Fruit fly (Drosophila melanogaster) whole organism, adult: Measurements from ENCODE around the gene Cda5.
A peak's percentile ranks its signal among the peaks of the same experiment; 100 is the strongest.

Experiments
- CG11617 ChIP-seq: fragments of 200-800 bp; sonication (Bioruptor generic); optimal IDR thresholded peaks from 2 replicates; lab custom pipeline; 2017; ENCODE audit warnings: mild to moderate bottlenecking, missing biosample characterization, missing genetic modification reagents, missing genetic modification characterization
- CG12768 ChIP-seq: fragments of 200-800 bp; sonication (Bioruptor generic); optimal IDR thresholded peaks from 2 replicates; lab custom pipeline; 2017; ENCODE audit warnings: missing biosample characterization, missing genetic modification characterization, mild to moderate bottlenecking, moderate library complexity, missing genetic modification reagents
- CG14711 ChIP-seq: fragments of 200-800 bp; sonication (Bioruptor generic); optimal IDR thresholded peaks from 2 replicates; lab custom pipeline; 2018; ENCODE audit warnings: missing biosample characterization, mild to moderate bottlenecking, missing genetic modification characterization, moderate library complexity
- CG1620 ChIP-seq: fragments of 200-800 bp; sonication (Bioruptor generic); optimal IDR thresholded peaks from 2 replicates; lab custom pipeline; 2016; ENCODE audit warnings: missing biosample characterization, missing genetic modification characterization
- CG33017 ChIP-seq: fragments of 200-800 bp; sonication (Bioruptor generic); optimal IDR thresholded peaks from 2 replicates; lab custom pipeline; 2018; ENCODE audit warnings: missing biosample characterization, mild to moderate bottlenecking, missing genetic modification characterization, moderate library complexity
- CG5204 ChIP-seq: fragments of 200-800 bp; sonication (Bioruptor generic); optimal IDR thresholded peaks from 2 replicates; lab custom pipeline; 2016; ENCODE audit warnings: missing biosample characterization, missing genetic modification characterization
- CG7045 ChIP-seq: fragments of 200-800 bp; sonication (Bioruptor generic); optimal IDR thresholded peaks from 2 replicates; lab custom pipeline; 2017; ENCODE audit warnings: missing biosample characterization, mild to moderate bottlenecking, missing genetic modification characterization
- CG7101 ChIP-seq: fragments of 200-800 bp; sonication (Bioruptor generic); optimal IDR thresholded peaks from 2 replicates; lab custom pipeline; 2018; ENCODE audit warnings: missing biosample characterization, mild to moderate bottlenecking, missing genetic modification characterization, moderate library complexity
- Clk ChIP-seq: fragments of 200-800 bp; sonication (Bioruptor generic); optimal IDR thresholded peaks from 2 replicates; lab custom pipeline; 2017; ENCODE audit warnings: missing biosample characterization, missing genetic modification characterization
- Crg-1 ChIP-seq: fragments of 200-800 bp; sonication (Bioruptor generic); optimal IDR thresholded peaks from 2 replicates; lab custom pipeline; 2016; ENCODE audit warnings: missing biosample characterization, missing genetic modification characterization
- Hr96 ChIP-seq: fragments of 200-800 bp; sonication (Bioruptor generic); optimal IDR thresholded peaks from 2 replicates; lab custom pipeline; 2016; ENCODE audit warnings: missing biosample characterization, missing genetic modification characterization
- Mnt ChIP-seq: fragments of 200-800 bp; sonication (Bioruptor generic); optimal IDR thresholded peaks from 2 replicates; lab custom pipeline; 2016; ENCODE audit warnings: missing biosample characterization, mild to moderate bottlenecking, missing genetic modification characterization
- bab1 ChIP-seq: fragments of 200-800 bp; sonication (Bioruptor generic); optimal IDR thresholded peaks from 3 replicates; lab custom pipeline; 2019; ENCODE audit warnings: missing biosample characterization, mild to moderate bottlenecking, missing genetic modification characterization, moderate library complexity
- cic ChIP-seq: fragments of 200-800 bp; sonication (Bioruptor generic); optimal IDR thresholded peaks from 2 replicates; lab custom pipeline; 2017; ENCODE audit warnings: missing biosample characterization, mild to moderate bottlenecking, missing genetic modification characterization, moderate library complexity
- cnc ChIP-seq, 2 experiments: fragments of >200 bp; optimal IDR thresholded peaks; 2 replicates each; lab custom pipeline; 2017
- kay ChIP-seq: fragments of 200-800 bp; sonication (Bioruptor generic); peaks from one replicate; lab custom pipeline; 2016; ENCODE audit warnings: missing biosample characterization, missing genetic modification characterization, borderline replicate concordance
- ovo ChIP-seq: fragments of 200-800 bp; sonication (Bioruptor generic); optimal IDR thresholded peaks from 2 replicates; lab custom pipeline; 2016; ENCODE audit warnings: missing biosample characterization, missing genetic modification characterization
- pad ChIP-seq: fragments of 200-800 bp; sonication (Bioruptor generic); optimal IDR thresholded peaks from 3 replicates; lab custom pipeline; 2017; ENCODE audit warnings: missing biosample characterization, missing genetic modification characterization, mild to moderate bottlenecking, moderate library complexity, missing genetic modification reagents
- tj ChIP-seq: fragments of 200-800 bp; sonication (Bioruptor generic); optimal IDR thresholded peaks from 3 replicates; lab custom pipeline; 2017; ENCODE audit warnings: missing biosample characterization, mild to moderate bottlenecking, missing genetic modification characterization, moderate library complexity
- toe ChIP-seq: fragments of 200-800 bp; sonication (Bioruptor generic); optimal IDR thresholded peaks from 2 replicates; lab custom pipeline; 2016; ENCODE audit warnings: missing biosample characterization, missing genetic modification characterization

Cda5 gene

dm6 chr2L:81198-81597 lies 16.0 kb upstream of the Cda5 start:
- no peak for TF ChIP-seq CG5204
- peak; percentile 1 for TF ChIP-seq CG7045
- TF ChIP-seq CG1620 = no peak
- peak; percentile 11 for TF ChIP-seq CG12768 (GFP tag; lab: Kevin White, UChicago)
- TF ChIP-seq cnc (optimal IDR thresholded peaks at IDR 0.05; lab: Kevin White, UChicago) = no peak
- TF ChIP-seq toe = no peak
- TF ChIP-seq pad = no peak
- no peak for TF ChIP-seq CG14711
- TF ChIP-seq CG7101 (tag; lab: Kevin White, UChicago) = peak; percentile 41
- TF ChIP-seq CG11617 = no peak
- TF ChIP-seq CG33017 (tag; lab: Kevin White, UChicago) = no peak
- TF ChIP-seq Mnt (GFP tag; lab: Kevin White, UChicago) = no peak
- peak; percentile 24 for TF ChIP-seq cic
- TF ChIP-seq Crg-1 (GFP tag; lab: Kevin White, UChicago) = peak; percentile 38
- no peak for TF ChIP-seq Clk (GFP tag; lab: Kevin White, UChicago)
- TF ChIP-seq ovo = peak; percentile 16
- no peak for TF ChIP-seq bab1 (GFP tag; lab: Kevin White, UChicago)
- TF ChIP-seq kay (GFP tag; lab: Kevin White, UChicago) = peak; percentile 83
- no peak for TF ChIP-seq Hr96 (GFP tag; lab: Kevin White, UChicago)
- no peak for TF ChIP-seq tj (GFP tag; lab: Kevin White, UChicago)

- TF ChIP-seq CG7101 (tag; lab: Kevin White, UChicago) = no peak
- no peak for TF ChIP-seq toe
- TF ChIP-seq cnc (optimal IDR thresholded peaks at IDR 0.05; lab: Kevin White, UChicago) = no peak
- TF ChIP-seq Crg-1 (GFP tag; lab: Kevin White, UChicago) = no peak
- no peak for TF ChIP-seq Clk (GFP tag; lab: Kevin White, UChicago)
- TF ChIP-seq cic = no peak
- no peak for TF ChIP-seq bab1 (GFP tag; lab: Kevin White, UChicago)
- TF ChIP-seq pad = no peak
- TF ChIP-seq tj (GFP tag; lab: Kevin White, UChicago) = no peak
- TF ChIP-seq CG5204 = no peak
- TF ChIP-seq Hr96 (GFP tag; lab: Kevin White, UChicago) = no peak
- TF ChIP-seq Mnt (GFP tag; lab: Kevin White, UChicago) = no peak
- TF ChIP-seq CG11617 = no peak
- no peak for TF ChIP-seq ovo
- no peak for TF ChIP-seq CG14711
These were observed 13.6 kb upstream of the Cda5 start for dm6 chr2L:78828-79227.

- no peak for TF ChIP-seq bab1 (GFP tag; lab: Kevin White, UChicago)
- peak; percentile 22 for TF ChIP-seq kay (GFP tag; lab: Kevin White, UChicago)
- no peak for TF ChIP-seq CG12768 (GFP tag; lab: Kevin White, UChicago)
These were observed 10.8 kb upstream of the Cda5 start, which contains the start of gene CG11374 for dm6 chr2L:76048-76447. TSS of gene CG11374 (plus strand) at chr2L:76348.

dm6 chr2L:73760-74388 lies 8.7 kb upstream of the Cda5 start:
- TF ChIP-seq CG14711 (no peak), CG33017 (tag; lab: Kevin White, UChicago) (no peak), pad (peak; percentile 94), CG11617 (no peak), Clk (GFP tag; lab: Kevin White, UChicago) (no peak), CG5204 (no peak), ovo (no peak), Hr96 (GFP tag; lab: Kevin White, UChicago) (no peak), CG7101 (tag; lab: Kevin White, UChicago) (no peak), tj (GFP tag; lab: Kevin White, UChicago) (peak; percentile 5), CG12768 (GFP tag; lab: Kevin White, UChicago) (no peak), kay (GFP tag; lab: Kevin White, UChicago) (peak; percentile 88), cnc (optimal IDR thresholded peaks at IDR 0.05; lab: Kevin White, UChicago) (peak in 1 of 2 experiments; percentile 55), bab1 (GFP tag; lab: Kevin White, UChicago) (no peak), Crg-1 (GFP tag; lab: Kevin White, UChicago) (no peak), Mnt (GFP tag; lab: Kevin White, UChicago) (no peak), cic (peak; percentile 43), toe (no peak), CG7045 (no peak), CG1620 (peak; percentile 19)

- TF ChIP-seq Mnt (GFP tag; lab: Kevin White, UChicago) = peak; percentile 65
- no peak for TF ChIP-seq CG12768 (GFP tag; lab: Kevin White, UChicago)
- no peak for TF ChIP-seq CG33017 (tag; lab: Kevin White, UChicago)
- peak; percentile 69 for TF ChIP-seq cic
- no peak for TF ChIP-seq toe
- TF ChIP-seq Clk (GFP tag; lab: Kevin White, UChicago) = no peak
- no peak for TF ChIP-seq CG5204
- peak; percentile 65 for TF ChIP-seq CG7101 (tag; lab: Kevin White, UChicago)
- TF ChIP-seq CG1620 = peak; percentile 18
- no peak for TF ChIP-seq ovo
- TF ChIP-seq CG14711 = peak; percentile 46
- no peak for TF ChIP-seq bab1 (GFP tag; lab: Kevin White, UChicago)
- TF ChIP-seq pad = peak; percentile 41
- peak; percentile 8 for TF ChIP-seq Crg-1 (GFP tag; lab: Kevin White, UChicago)
- TF ChIP-seq tj (GFP tag; lab: Kevin White, UChicago) = peak; percentile 33
- no peak for TF ChIP-seq Hr96 (GFP tag; lab: Kevin White, UChicago)
- TF ChIP-seq kay (GFP tag; lab: Kevin White, UChicago) = peak; percentile 81
- no peak for TF ChIP-seq cnc (optimal IDR thresholded peaks at IDR 0.05; lab: Kevin White, UChicago)
- TF ChIP-seq CG11617 = no peak
- TF ChIP-seq CG7045 = no peak
These were observed 7.7 kb upstream of the Cda5 start for dm6 chr2L:72752-73435.
